Worm (Caenorhabditis elegans): ENCODE measurements around the gene F54C9.3.
A peak's percentile ranks its signal among the peaks of the same experiment; 100 is the strongest.

The F54C9.3 gene

ce11 chrII:8603567-8604359, 37.1 kb upstream of the F54C9.3 start, which contains the start of gene suf-1:
Gene suf-1 (plus strand): TSS chrII:8603846.
- TF ChIP-seq eor-1 (tag; optimal IDR thresholded peaks at IDR 0.05) (no peak), ceh-16 (tag; optimal IDR thresholded peaks at IDR 0.05) (no peak), elt-2 (tag; optimal IDR thresholded peaks at IDR 0.05) (peak; percentile 24), mml-1 (tag; optimal IDR thresholded peaks at IDR 0.05) (no peak), sea-2 (GFP tag; optimal IDR thresholded peaks at IDR 0.05) (no peak), snpc-4 (tag; optimal IDR thresholded peaks at IDR 0.05) (no peak), ztf-4 (tag; optimal IDR thresholded peaks at IDR 0.05) (no peak), lin-39 (tag; optimal IDR thresholded peaks at IDR 0.05) (no peak), ceh-82 (tag; optimal IDR thresholded peaks at IDR 0.05) (peak; percentile 22), elt-1 (tag; optimal IDR thresholded peaks at IDR 0.05) (no peak), pqm-1 (tag; optimal IDR thresholded peaks at IDR 0.05) (no peak), unc-62 (GFP tag; optimal IDR thresholded peaks at IDR 0.05) (no peak), ama-1 (optimal IDR thresholded peaks at IDR 0.05) (peak; percentile 30), lsy-12 (tag; optimal IDR thresholded peaks at IDR 0.05) (peak; percentile 11), skn-1 (tag; optimal IDR thresholded peaks at IDR 0.05) (no peak), lin-15B (tag; optimal IDR thresholded peaks at IDR 0.05) (no peak), nhr-23 (tag; optimal IDR thresholded peaks at IDR 0.05) (no peak), hmg-11 (tag; optimal IDR thresholded peaks at IDR 0.05) (no peak), unc-39 (tag; optimal IDR thresholded peaks at IDR 0.05) (no peak), nhr-28 (tag; optimal IDR thresholded peaks at IDR 0.05) (no peak), daf-12 (tag; optimal IDR thresholded peaks at IDR 0.05) (no peak), nhr-12 (tag; optimal IDR thresholded peaks at IDR 0.05) (no peak), nhr-43 (tag; optimal IDR thresholded peaks at IDR 0.05; ENCODE audit: poor library complexity, severe bottlenecking) (no peak), nhr-76 (tag; optimal IDR thresholded peaks at IDR 0.05) (peak; percentile 18)

- TF ChIP-seq snpc-4 (tag; optimal IDR thresholded peaks at IDR 0.05) (peak; percentile 90), ztf-4 (tag; optimal IDR thresholded peaks at IDR 0.05) (no peak), lin-15B (tag; optimal IDR thresholded peaks at IDR 0.05) (peak; percentile 76), mml-1 (tag; optimal IDR thresholded peaks at IDR 0.05) (no peak), nhr-11 (tag; optimal IDR thresholded peaks at IDR 0.05) (no peak), egl-27 (tag; optimal IDR thresholded peaks at IDR 0.05) (no peak), nhr-237 (tag; optimal IDR thresholded peaks at IDR 0.05) (no peak), mdl-1 (tag; optimal IDR thresholded peaks at IDR 0.05) (no peak), nhr-23 (tag; optimal IDR thresholded peaks at IDR 0.05) (peak; percentile 69), egl-5 (tag; optimal IDR thresholded peaks at IDR 0.05) (peak; percentile 62), pqm-1 (tag; optimal IDR thresholded peaks at IDR 0.05) (no peak), jun-1 (tag; optimal IDR thresholded peaks at IDR 0.05) (peak; percentile 42), R02D3.7 (tag; optimal IDR thresholded peaks at IDR 0.05) (no peak), ceh-82 (tag; optimal IDR thresholded peaks at IDR 0.05) (no peak), elt-2 (tag; optimal IDR thresholded peaks at IDR 0.05) (peak; percentile 35), nfya-1 (tag; optimal IDR thresholded peaks at IDR 0.05; ENCODE audit: insufficient read depth) (peak; percentile 81), lin-39 (tag; optimal IDR thresholded peaks at IDR 0.05) (peak; percentile 74), nhr-25 (tag; optimal IDR thresholded peaks at IDR 0.05) (peak; percentile 28)
Measured at ce11 chrII:8602337-8602944, 35.8 kb upstream of the F54C9.3 start, which contains the start of the genes cpf-1 and rpl-26. Gene cpf-1 (minus strand): TSS chrII:8602440. Gene rpl-26 (plus strand): TSS chrII:8602785.

ce11 chrII:8600165-8600564, 33.5 kb upstream of the F54C9.3 start, which contains the start of gene pigg-1:
Gene pigg-1 (minus strand): TSS chrII:8600265.
- TF ChIP-seq nhr-23 (tag; optimal IDR thresholded peaks at IDR 0.05) (no peak), hmg-11 (tag; optimal IDR thresholded peaks at IDR 0.05) (no peak), nfya-1 (tag; optimal IDR thresholded peaks at IDR 0.05; ENCODE audit: insufficient read depth) (no peak), egl-27 (tag; optimal IDR thresholded peaks at IDR 0.05) (no peak), snpc-4 (tag; optimal IDR thresholded peaks at IDR 0.05) (no peak), mml-1 (tag; optimal IDR thresholded peaks at IDR 0.05) (no peak), nhr-67 (tag; optimal IDR thresholded peaks at IDR 0.05) (no peak), sea-2 (GFP tag; optimal IDR thresholded peaks at IDR 0.05) (no peak), lin-39 (tag; optimal IDR thresholded peaks at IDR 0.05) (no peak), nhr-237 (tag; optimal IDR thresholded peaks at IDR 0.05) (no peak), ceh-9 (tag; optimal IDR thresholded peaks at IDR 0.05) (no peak), nhr-11 (tag; optimal IDR thresholded peaks at IDR 0.05) (no peak), jun-1 (tag; optimal IDR thresholded peaks at IDR 0.05) (no peak), pha-4 (tag; optimal IDR thresholded peaks at IDR 0.05) (no peak), fos-1 (tag; optimal IDR thresholded peaks at IDR 0.05) (no peak)
